Fruit fly (Drosophila melanogaster) whole organism, prepupa: ENCODE data around the gene CG31928.

ENCODE experiments used
- Blimp-1 ChIP-seq: fragments of 200-800 bp; sonication (Bioruptor generic); optimal IDR thresholded peaks from 3 replicates; lab custom pipeline; 2017; ENCODE audit warnings: missing biosample characterization, missing genetic modification characterization, mild to moderate bottlenecking, moderate library complexity, missing genetic modification reagents
- CG10631 ChIP-seq: fragments of 200-800 bp; sonication (Bioruptor generic); optimal IDR thresholded peaks from 2 replicates; lab custom pipeline; 2016; ENCODE audit warnings: missing biosample characterization, missing genetic modification characterization
- CG10669 ChIP-seq: fragments of 200-800 bp; sonication (Bioruptor generic); optimal IDR thresholded peaks from 3 replicates; lab custom pipeline; 2018; ENCODE audit warnings: missing biosample characterization, mild to moderate bottlenecking, missing genetic modification characterization, moderate library complexity
- CG11294 ChIP-seq: fragments of 200-800 bp; sonication (Bioruptor generic); IDR thresholded peaks from 2 replicates; pipeline ENCODE4 v1.3.6; 2022; ENCODE audit warnings: missing biosample characterization, missing genetic modification characterization
- CG11762 ChIP-seq: fragments of 200-800 bp; sonication (Bioruptor generic); optimal IDR thresholded peaks from 3 replicates; lab custom pipeline; 2016; ENCODE audit warnings: missing biosample characterization, missing genetic modification characterization; ENCODE audit not compliant: insufficient read depth
- CG15336 ChIP-seq: fragments of 200-800 bp; sonication (Bioruptor generic); IDR thresholded peaks from 2 replicates; pipeline ENCODE4 v1.3.6; 2022; ENCODE audit warnings: missing biosample characterization, missing genetic modification characterization
- CG1621 ChIP-seq: fragments of 200-800 bp; sonication (Bioruptor generic); optimal IDR thresholded peaks from 3 replicates; lab custom pipeline; 2018; ENCODE audit warnings: missing biosample characterization, mild to moderate bottlenecking, missing genetic modification characterization
- CG16779 ChIP-seq: fragments of 200-800 bp; sonication (Bioruptor generic); optimal IDR thresholded peaks from 3 replicates; lab custom pipeline; 2017; ENCODE audit warnings: missing biosample characterization, mild to moderate bottlenecking, missing genetic modification characterization
- CG3032 ChIP-seq: fragments of 200-800 bp; optimal IDR thresholded peaks from 2 replicates; lab custom pipeline; 2019; ENCODE audit warnings: missing biosample characterization, mild to moderate bottlenecking, missing genetic modification characterization, moderate library complexity
- CG31627 ChIP-seq: fragments of 200-800 bp; sonication (Bioruptor generic); optimal IDR thresholded peaks from 3 replicates; lab custom pipeline; 2016; ENCODE audit warnings: missing biosample characterization, missing genetic modification characterization
- CG32006 ChIP-seq: fragments of 200-800 bp; sonication (Bioruptor generic); optimal IDR thresholded peaks from 3 replicates; lab custom pipeline; 2017; ENCODE audit warnings: missing biosample characterization, mild to moderate bottlenecking, missing genetic modification characterization
- CG4318 ChIP-seq: fragments of 200-800 bp; sonication (Bioruptor generic); optimal IDR thresholded peaks from 3 replicates; lab custom pipeline; 2017; ENCODE audit warnings: missing biosample characterization, mild to moderate bottlenecking, missing genetic modification characterization
- CG6163 ChIP-seq: fragments of 200-800 bp; sonication (Bioruptor generic); IDR thresholded peaks from 3 replicates; pipeline ENCODE4 v1.3.6; 2022; ENCODE audit warnings: missing biosample characterization, missing genetic modification characterization
- CG6792 ChIP-seq: fragments of 200-800 bp; sonication (Bioruptor generic); optimal IDR thresholded peaks from 3 replicates; lab custom pipeline; 2016; ENCODE audit warnings: missing biosample characterization, missing genetic modification characterization
- CG6808 ChIP-seq: fragments of 200-800 bp; sonication (Bioruptor generic); optimal IDR thresholded peaks from 3 replicates; lab custom pipeline; 2017; ENCODE audit warnings: missing biosample characterization, missing genetic modification characterization, mild to moderate bottlenecking, moderate library complexity, missing genetic modification reagents
- CG6854 ChIP-seq: fragments of 200-800 bp; sonication (Bioruptor generic); optimal IDR thresholded peaks from 2 replicates; lab custom pipeline; 2017; ENCODE audit warnings: missing biosample characterization, mild to moderate bottlenecking, missing genetic modification characterization
- CG7368 ChIP-seq: fragments of 200-800 bp; sonication (Bioruptor generic); optimal IDR thresholded peaks from 3 replicates; lab custom pipeline; 2016; ENCODE audit warnings: missing biosample characterization, missing genetic modification characterization
- CG8119 ChIP-seq: fragments of 200-800 bp; sonication (Bioruptor generic); IDR thresholded peaks from 3 replicates; pipeline ENCODE4 v1.3.6; 2022; ENCODE audit warnings: missing biosample characterization, missing genetic modification characterization
- CG8319 ChIP-seq: fragments of 200-800 bp; sonication (Bioruptor generic); optimal IDR thresholded peaks from 3 replicates; lab custom pipeline; 2016; ENCODE audit warnings: missing biosample characterization, missing genetic modification characterization
- CG8632 ChIP-seq: fragments of 200-800 bp; sonication (Bioruptor generic); optimal IDR thresholded peaks from 3 replicates; lab custom pipeline; 2016; ENCODE audit warnings: missing biosample characterization, missing genetic modification characterization
- CG9139 ChIP-seq: fragments of 200-800 bp; sonication (Bioruptor generic); optimal IDR thresholded peaks from 3 replicates; lab custom pipeline; 2017; ENCODE audit warnings: missing biosample characterization, mild to moderate bottlenecking, missing genetic modification characterization
- Eip93F ChIP-seq: fragments of 200-800 bp; sonication (Bioruptor generic); optimal IDR thresholded peaks from 2 replicates; lab custom pipeline; 2016; ENCODE audit warnings: missing biosample characterization, mild to moderate bottlenecking, missing genetic modification characterization
- Ets21C ChIP-seq: fragments of 200-800 bp; sonication (Bioruptor generic); optimal IDR thresholded peaks from 3 replicates; lab custom pipeline; 2016; ENCODE audit warnings: missing biosample characterization, missing genetic modification characterization
- Ets96B ChIP-seq: fragments of 200-800 bp; optimal IDR thresholded peaks from 2 replicates; lab custom pipeline; 2019; ENCODE audit warnings: missing biosample characterization, mild to moderate bottlenecking, missing genetic modification characterization, moderate library complexity
- Gug ChIP-seq: fragments of 200-800 bp; sonication (Bioruptor generic); IDR thresholded peaks from 2 replicates; pipeline ENCODE4 v1.3.6; 2022; ENCODE audit warnings: missing biosample characterization, missing genetic modification characterization
- Hr38 ChIP-seq: sonication (Bioruptor generic); optimal IDR thresholded peaks from 2 replicates; lab custom pipeline; 2016; ENCODE audit warnings: missing biosample characterization, missing genetic modification characterization
- Hr39 ChIP-seq: fragments of 200-800 bp; sonication (Bioruptor generic); optimal IDR thresholded peaks from 2 replicates; lab custom pipeline; 2016; ENCODE audit warnings: missing biosample characterization, missing genetic modification characterization
- Hr4 ChIP-seq: fragments of 200-800 bp; sonication (Bioruptor generic); optimal IDR thresholded peaks from 3 replicates; lab custom pipeline; 2016; ENCODE audit warnings: missing biosample characterization, missing genetic modification characterization
- OdsH ChIP-seq: fragments of 200-800 bp; sonication (Bioruptor generic); optimal IDR thresholded peaks from 3 replicates; lab custom pipeline; 2016; ENCODE audit warnings: missing biosample characterization, missing genetic modification characterization
- Sox102F ChIP-seq: fragments of 200-800 bp; sonication (Bioruptor generic); optimal IDR thresholded peaks from 2 replicates; lab custom pipeline; 2016; ENCODE audit warnings: missing biosample characterization, mild to moderate bottlenecking, missing genetic modification characterization
- Sox14 ChIP-seq: fragments of 200-800 bp; sonication (Bioruptor generic); optimal IDR thresholded peaks from 3 replicates; lab custom pipeline; 2016; ENCODE audit warnings: missing biosample characterization, missing genetic modification characterization
- Sox15 ChIP-seq: fragments of 200-800 bp; sonication (Bioruptor generic); optimal IDR thresholded peaks from 3 replicates; lab custom pipeline; 2016; ENCODE audit warnings: missing biosample characterization, missing genetic modification characterization
- achi ChIP-seq: fragments of 200-800 bp; sonication (Bioruptor generic); optimal IDR thresholded peaks from 3 replicates; lab custom pipeline; 2016; ENCODE audit warnings: missing biosample characterization, missing genetic modification characterization
- acj6 ChIP-seq: fragments of 200-800 bp; sonication (Bioruptor generic); optimal IDR thresholded peaks from 3 replicates; lab custom pipeline; 2016; ENCODE audit warnings: missing biosample characterization, missing genetic modification characterization
- cyc ChIP-seq: fragments of 200-800 bp; sonication (Bioruptor generic); optimal IDR thresholded peaks from 3 replicates; lab custom pipeline; 2016; ENCODE audit warnings: missing biosample characterization, missing genetic modification characterization
- eg ChIP-seq: fragments of 200-800 bp; sonication (Bioruptor generic); IDR thresholded peaks from 3 replicates; pipeline ENCODE4 v1.3.6; 2022; ENCODE audit warnings: missing biosample characterization, missing genetic modification characterization
- esn ChIP-seq: fragments of 200-800 bp; sonication (Bioruptor generic); optimal IDR thresholded peaks from 2 replicates; lab custom pipeline; 2016; ENCODE audit warnings: missing biosample characterization, mild to moderate bottlenecking, missing genetic modification characterization, moderate library complexity
- fkh ChIP-seq: fragments of 200-800 bp; sonication (Bioruptor generic); optimal IDR thresholded peaks from 3 replicates; lab custom pipeline; 2017; ENCODE audit warnings: missing biosample characterization, mild to moderate bottlenecking, missing genetic modification characterization, moderate library complexity
- lz ChIP-seq: fragments of 200-800 bp; sonication (Bioruptor generic); optimal IDR thresholded peaks from 3 replicates; lab custom pipeline; 2016; ENCODE audit warnings: missing biosample characterization, missing genetic modification characterization
- net ChIP-seq: fragments of 200-800 bp; sonication (Bioruptor generic); optimal IDR thresholded peaks from 3 replicates; lab custom pipeline; 2016; ENCODE audit warnings: missing biosample characterization, missing genetic modification characterization
- pdm3 ChIP-seq: fragments of 200-800 bp; sonication (Bioruptor generic); optimal IDR thresholded peaks from 3 replicates; lab custom pipeline; 2016; ENCODE audit warnings: missing biosample characterization, missing genetic modification characterization
- salr ChIP-seq, 2 experiments: fragments of 200-800 bp; sonication (Bioruptor generic); optimal IDR thresholded peaks; 3 replicates each; lab custom pipeline; 2016 to 2018; ENCODE audit warnings: missing biosample characterization in 2 of 2, missing genetic modification characterization in 2 of 2, mild to moderate bottlenecking in 1 of 2
- ss ChIP-seq, 2 experiments: fragments of 200-800 bp; sonication (Bioruptor generic); optimal IDR thresholded peaks; 2 replicates in 1 of 2; 3 replicates in 1 of 2; lab custom pipeline; 2017 to 2018; ENCODE audit warnings: mild to moderate bottlenecking in 2 of 2, missing biosample characterization in 2 of 2, missing genetic modification characterization in 2 of 2, moderate library complexity in 1 of 2
- vri ChIP-seq: fragments of 200-800 bp; sonication (Bioruptor generic); optimal IDR thresholded peaks from 3 replicates; lab custom pipeline; 2016; ENCODE audit warnings: missing biosample characterization, mild to moderate bottlenecking, missing genetic modification characterization

Gene CG31928

DNA sequence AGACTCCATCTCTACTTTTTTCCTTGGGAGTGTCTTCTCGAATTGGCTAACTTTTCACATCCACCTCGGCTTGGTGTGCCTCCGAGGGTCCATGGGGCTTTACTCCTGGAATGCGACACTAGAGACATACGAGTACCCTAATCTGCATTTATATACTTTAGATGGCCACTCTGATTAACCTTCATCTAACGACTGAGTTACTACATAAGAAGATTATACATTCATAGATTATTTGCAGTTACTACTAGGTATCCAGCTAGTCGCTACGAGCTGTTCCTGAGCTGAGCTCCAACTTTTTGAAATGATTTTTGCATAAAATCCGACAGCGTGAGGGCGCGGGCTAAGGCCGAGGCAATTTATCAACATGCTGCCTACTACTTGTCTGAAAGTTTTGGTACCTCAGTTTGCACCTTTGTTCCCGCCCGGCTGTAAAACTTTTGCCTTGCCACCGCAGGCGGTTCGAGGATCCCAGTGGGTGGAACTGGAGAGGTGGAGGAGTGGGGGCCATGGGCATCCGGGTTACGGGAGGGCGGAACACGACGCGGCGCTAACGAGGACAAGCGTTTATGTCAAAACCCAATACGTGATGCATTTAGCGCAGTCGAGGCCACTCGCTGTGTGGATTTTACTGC, 15.1 kb upstream of the CG31928 start (continued):
- TF ChIP-seq CG6163, result no peak
- TF ChIP-seq Ets96B (tag; lab: Kevin White, UChicago), result peak; percentile 28
- peak; percentile 13 for TF ChIP-seq OdsH (GFP tag; lab: Kevin White, UChicago)
- TF ChIP-seq Sox14 (GFP tag; lab: Kevin White, UChicago), result peak; percentile 31
- TF ChIP-seq CG16779 (tag; lab: Kevin White, UChicago), result no peak
- no peak for TF ChIP-seq Hr38
- TF ChIP-seq acj6, result peak; percentile 10
- TF ChIP-seq CG10669 (GFP tag; lab: Kevin White, UChicago), result no peak
- no peak for TF ChIP-seq Ets21C (GFP tag; lab: Kevin White, UChicago)
- no peak for TF ChIP-seq net (GFP tag; lab: Kevin White, UChicago)
- no peak for TF ChIP-seq CG3032 (tag; lab: Kevin White, UChicago)
- peak; percentile 44 for TF ChIP-seq lz (GFP tag; lab: Kevin White, UChicago)
- TF ChIP-seq esn, result peak; percentile 37
- no peak for TF ChIP-seq vri (GFP tag; lab: Kevin White, UChicago)
- TF ChIP-seq, all 60 proteins: peak for 20

DNA sequence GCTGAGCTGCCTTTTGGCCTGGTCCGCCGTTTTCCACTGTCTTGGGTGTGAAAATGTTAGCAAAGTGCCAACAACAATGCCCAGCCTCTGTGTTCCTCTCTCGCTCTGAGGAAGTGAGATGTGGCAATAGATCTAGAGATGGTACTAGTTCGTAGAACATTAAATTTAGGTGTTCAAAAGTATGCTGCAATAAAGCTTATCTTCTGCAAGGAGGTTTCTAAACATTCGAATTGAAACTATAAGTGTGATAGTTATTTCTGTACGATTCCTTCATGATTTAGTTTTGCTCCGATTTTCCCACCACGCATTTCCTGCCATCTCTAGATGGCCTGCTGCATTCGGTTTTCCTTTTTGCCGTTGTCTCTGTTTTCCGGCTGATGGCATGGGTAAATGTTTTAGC, 13.6 kb upstream of the CG31928 start:
- TF ChIP-seq CG15336 (GFP tag; lab: Robert Waterston, UW), result 0 out of 2 replicates have a peak, but pooled peaks have one; percentile 27
- no peak for TF ChIP-seq Ets96B (tag; lab: Kevin White, UChicago)
- no peak for TF ChIP-seq CG1621 (tag; lab: Kevin White, UChicago)
- TF ChIP-seq CG32006 (GFP tag; lab: Kevin White, UChicago), result peak; percentile 0
- no peak for TF ChIP-seq eg
- peak; percentile 21 for TF ChIP-seq Hr4 (GFP tag; lab: Kevin White, UChicago)
- TF ChIP-seq salr (GFP tag; optimal IDR thresholded peaks at IDR 0.05; lab: Kevin White, UChicago), result no peak
- no peak for TF ChIP-seq Eip93F
- TF ChIP-seq CG8319, result no peak
- TF ChIP-seq CG8632 (GFP tag; lab: Kevin White, UChicago), result no peak
- peak; percentile 4 for TF ChIP-seq achi (GFP tag; lab: Kevin White, UChicago)

dm6 chr2L:1485975-1486665, 6.0 kb upstream of the CG31928 start:
- TF ChIP-seq Sox102F (GFP tag; lab: Kevin White, UChicago) (peak; percentile 70), CG7368 (GFP tag; lab: Kevin White, UChicago) (peak; percentile 81), CG4318 (peak; percentile 15), CG6854 (GFP tag; lab: Kevin White, UChicago) (no peak), CG6808 (GFP tag; lab: Kevin White, UChicago) (peak; percentile 75), CG1621 (tag; lab: Kevin White, UChicago) (peak; percentile 72), CG9139 (GFP tag; lab: Kevin White, UChicago) (peak; percentile 60), fkh (GFP tag; lab: Kevin White, UChicago) (no peak), achi (GFP tag; lab: Kevin White, UChicago) (peak; percentile 65), net (GFP tag; lab: Kevin White, UChicago) (peak; percentile 54), CG8319 (peak; percentile 10), Hr4 (GFP tag; lab: Kevin White, UChicago) (peak; percentile 79), CG6792 (peak; percentile 64), CG11762 (GFP tag; lab: Kevin White, UChicago) (peak; percentile 64), CG11294 (peak; percentile 69), CG8119 (GFP tag; lab: Robert Waterston, UW) (peak; percentile 73; the same call in 2 of the 3 replicates), Hr38 (no peak), CG15336 (GFP tag; lab: Robert Waterston, UW) (peak; percentile 61), CG10631 (GFP tag; lab: Kevin White, UChicago) (peak; percentile 81), lz (GFP tag; lab: Kevin White, UChicago) (peak; percentile 62), Blimp-1 (peak; percentile 15), Hr39 (GFP tag; lab: Kevin White, UChicago) (peak; percentile 56), pdm3 (GFP tag; lab: Kevin White, UChicago) (peak; percentile 71), ss (GFP tag; optimal IDR thresholded peaks at IDR 0.05; lab: Kevin White, UChicago) (peak; percentile 58 to 63), CG31627 (GFP tag; lab: Kevin White, UChicago) (peak; percentile 62), eg (peak; percentile 62), cyc (GFP tag; lab: Kevin White, UChicago) (peak; percentile 70), Gug (peak; percentile 85), Sox15 (GFP tag; lab: Kevin White, UChicago) (peak; percentile 47), CG6163 (peak; percentile 80), acj6 (peak; percentile 63), esn (peak; percentile 74), Ets96B (tag; lab: Kevin White, UChicago) (peak; percentile 67)
